Worm (Caenorhabditis elegans) whole organism, L3 larva: ENCODE data around the gene Y39D8A.1.

Source experiments
- R02D3.7 ChIP-seq: fragments of 150-350 bp; optimal IDR thresholded peaks from 2 replicates; lab custom pipeline; 2014; ENCODE audit warnings: missing biosample characterization, missing genetic modification characterization
- ceh-28 ChIP-seq: fragments of 150-350 bp; optimal IDR thresholded peaks from 2 replicates; lab custom pipeline; 2014; ENCODE audit warnings: missing biosample characterization, missing genetic modification reagents, missing genetic modification characterization
- ceh-82 ChIP-seq: fragments of 150-350 bp; optimal IDR thresholded peaks from 2 replicates; lab custom pipeline; 2014; ENCODE audit warnings: missing biosample characterization, missing genetic modification characterization
- daf-12 ChIP-seq: fragments of 150-350 bp; optimal IDR thresholded peaks from 2 replicates; lab custom pipeline; 2014; ENCODE audit warnings: missing biosample characterization, missing genetic modification reagents, missing genetic modification characterization
- egl-5 ChIP-seq: fragments of 150-350 bp; optimal IDR thresholded peaks from 2 replicates; lab custom pipeline; 2017; ENCODE audit warnings: missing biosample characterization, missing genetic modification reagents, missing genetic modification characterization, inconsistent platforms
- elt-1 ChIP-seq: fragments of 150-350 bp; optimal IDR thresholded peaks from 2 replicates; lab custom pipeline; 2014; ENCODE audit warnings: missing biosample characterization, missing genetic modification characterization
- elt-2 ChIP-seq: sonication (generic microtip); optimal IDR thresholded peaks from 2 replicates; lab custom pipeline; 2016; ENCODE audit warnings: missing genetic modification reagents, mild to moderate bottlenecking, missing genetic modification characterization, missing compliant biosample characterization
- eor-1 ChIP-seq, 2 experiments: fragments of 150-350 bp; optimal IDR thresholded peaks; 2 replicates each; lab custom pipeline; 2014 to 2018; ENCODE audit warnings: missing biosample characterization in 2 of 2, missing genetic modification characterization in 2 of 2
- fkh-2 ChIP-seq: fragments of 150-350 bp; optimal IDR thresholded peaks from 2 replicates; lab custom pipeline; 2014; ENCODE audit warnings: missing biosample characterization, missing genetic modification reagents, missing genetic modification characterization
- fos-1 ChIP-seq: fragments of 150-350 bp; optimal IDR thresholded peaks from 2 replicates; lab custom pipeline; 2014; ENCODE audit warnings: missing biosample characterization, missing genetic modification characterization
- hmg-11 ChIP-seq: sonication (generic microtip); optimal IDR thresholded peaks from 2 replicates; lab custom pipeline; 2016; ENCODE audit warnings: missing genetic modification characterization, missing compliant biosample characterization
- jun-1 ChIP-seq: fragments of 150-350 bp; optimal IDR thresholded peaks from 2 replicates; lab custom pipeline; 2014; ENCODE audit warnings: missing biosample characterization, missing genetic modification reagents, missing genetic modification characterization
- lin-15B ChIP-seq: fragments of 150-350 bp; optimal IDR thresholded peaks from 2 replicates; lab custom pipeline; 2014; ENCODE audit warnings: missing biosample characterization, missing genetic modification characterization
- mml-1 ChIP-seq: fragments of 150-350 bp; sonication (generic microtip); optimal IDR thresholded peaks from 3 replicates; lab custom pipeline; 2014; ENCODE audit warnings: missing biosample characterization, missing genetic modification characterization
- nfya-1 ChIP-seq: sonication (generic microtip); optimal IDR thresholded peaks from 2 replicates; lab custom pipeline; 2017; ENCODE audit warnings: missing genetic modification characterization, mild to moderate bottlenecking, missing compliant biosample characterization, antibody characterized with exemption, moderate library complexity; ENCODE audit not compliant: insufficient read depth
- nhr-12 ChIP-seq: fragments of 150-350 bp; optimal IDR thresholded peaks from 2 replicates; lab custom pipeline; 2014; ENCODE audit warnings: missing biosample characterization, missing genetic modification characterization
- nhr-23 ChIP-seq: fragments of 150-350 bp; optimal IDR thresholded peaks from 2 replicates; lab custom pipeline; 2014; ENCODE audit warnings: missing biosample characterization, missing genetic modification reagents, missing genetic modification characterization
- nhr-237 ChIP-seq: fragments of 150-350 bp; optimal IDR thresholded peaks from 2 replicates; lab custom pipeline; 2014; ENCODE audit warnings: missing biosample characterization, missing genetic modification characterization
- nhr-25 ChIP-seq: sonication (generic microtip); optimal IDR thresholded peaks from 2 replicates; lab custom pipeline; 2017; ENCODE audit warnings: missing biosample characterization, missing genetic modification characterization
- nhr-43 ChIP-seq: sonication (generic microtip); optimal IDR thresholded peaks from 2 replicates; lab custom pipeline; 2016; ENCODE audit warnings: mild to moderate bottlenecking, missing genetic modification characterization, missing compliant biosample characterization; ENCODE audit not compliant: poor library complexity, severe bottlenecking
- nhr-67 ChIP-seq: fragments of 150-350 bp; optimal IDR thresholded peaks from 2 replicates; lab custom pipeline; 2014; ENCODE audit warnings: missing biosample characterization, missing genetic modification characterization
- nhr-76 ChIP-seq: fragments of 150-350 bp; sonication (generic microtip); optimal IDR thresholded peaks from 5 replicates; lab custom pipeline; 2014; ENCODE audit warnings: missing biosample characterization, missing genetic modification characterization
- nhr-77 ChIP-seq: fragments of 150-350 bp; optimal IDR thresholded peaks from 2 replicates; lab custom pipeline; 2014; ENCODE audit warnings: missing biosample characterization, missing genetic modification characterization
- pha-4 ChIP-seq: fragments of 150-350 bp; optimal IDR thresholded peaks from 2 replicates; lab custom pipeline; 2014; ENCODE audit warnings: missing biosample characterization, missing genetic modification reagents, missing genetic modification characterization
- unc-39 ChIP-seq: sonication (generic microtip); optimal IDR thresholded peaks from 4 replicates; lab custom pipeline; 2017; ENCODE audit warnings: missing biosample characterization, missing genetic modification characterization
- zag-1 ChIP-seq: fragments of 150-350 bp; optimal IDR thresholded peaks from 2 replicates; lab custom pipeline; 2014; ENCODE audit warnings: missing biosample characterization, missing genetic modification characterization
- ztf-4 ChIP-seq: fragments of 150-350 bp; optimal IDR thresholded peaks from 2 replicates; lab custom pipeline; 2014; ENCODE audit warnings: missing biosample characterization, missing genetic modification characterization

The Y39D8A.1 gene

ce11 chrV:465355-465754 lies 46.8 kb downstream of the Y39D8A.1 start:
- TF ChIP-seq nhr-25 (tag; lab: Kevin White, UChicago) (peak; percentile 42), nhr-237 (tag; lab: Kevin White, UChicago) (no peak), nhr-23 (tag; lab: Kevin White, UChicago) (peak; percentile 33), ceh-82 (tag; lab: Kevin White, UChicago) (no peak), elt-1 (tag; lab: Kevin White, UChicago) (no peak)
- TF ChIP-seq, all 47 proteins: peak for 2

- no peak for TF ChIP-seq R02D3.7 (tag; lab: Kevin White, UChicago)
- TF ChIP-seq fkh-2 (tag; lab: Kevin White, UChicago), result no peak
- no peak for TF ChIP-seq lin-15B
- no peak for TF ChIP-seq eor-1 (tag; optimal IDR thresholded peaks at IDR 0.05; lab: Kevin White, UChicago)
- no peak for TF ChIP-seq nhr-12 (tag; lab: Kevin White, UChicago)
- TF ChIP-seq nhr-23 (tag; lab: Kevin White, UChicago), result no peak
- no peak for TF ChIP-seq pha-4
- no peak for TF ChIP-seq nhr-67 (tag; lab: Kevin White, UChicago)
- no peak for TF ChIP-seq ztf-4 (tag; lab: Kevin White, UChicago)
- TF ChIP-seq daf-12 (tag; lab: Kevin White, UChicago), result no peak
- TF ChIP-seq nhr-237 (tag; lab: Kevin White, UChicago), result no peak
- no peak for TF ChIP-seq unc-39 (tag; lab: Kevin White, UChicago)
- TF ChIP-seq, all 47 proteins: peak for 0
These were observed 49.0 kb downstream of the Y39D8A.1 start for ce11 chrV:467507-467906.

- TF ChIP-seq jun-1 (tag; lab: Kevin White, UChicago) (no peak), nhr-12 (tag; lab: Kevin White, UChicago) (no peak), zag-1 (no peak), mml-1 (tag; lab: Kevin White, UChicago) (no peak), elt-1 (tag; lab: Kevin White, UChicago) (no peak), nfya-1 (tag; lab: Kevin White, UChicago) (no peak), elt-2 (tag; lab: Kevin White, UChicago) (no peak), nhr-23 (tag; lab: Kevin White, UChicago) (no peak), fos-1 (tag; lab: Kevin White, UChicago) (no peak), ceh-82 (tag; lab: Kevin White, UChicago) (no peak), nhr-76 (tag; lab: Kevin White, UChicago) (no peak), hmg-11 (tag; lab: Kevin White, UChicago) (no peak), nhr-43 (no peak), ceh-28 (no peak), nhr-77 (tag; lab: Kevin White, UChicago) (no peak), egl-5 (tag; lab: Kevin White, UChicago) (no peak)
These were observed 49.9 kb downstream of the Y39D8A.1 start, which contains the start of gene srbc-57 for ce11 chrV:468460-468859. Gene srbc-57, minus strand, starts transcription at chrV:468560.
